Fruit fly (Drosophila melanogaster): ENCODE measurements around the gene CG3285.

Gene CG3285

DNA sequence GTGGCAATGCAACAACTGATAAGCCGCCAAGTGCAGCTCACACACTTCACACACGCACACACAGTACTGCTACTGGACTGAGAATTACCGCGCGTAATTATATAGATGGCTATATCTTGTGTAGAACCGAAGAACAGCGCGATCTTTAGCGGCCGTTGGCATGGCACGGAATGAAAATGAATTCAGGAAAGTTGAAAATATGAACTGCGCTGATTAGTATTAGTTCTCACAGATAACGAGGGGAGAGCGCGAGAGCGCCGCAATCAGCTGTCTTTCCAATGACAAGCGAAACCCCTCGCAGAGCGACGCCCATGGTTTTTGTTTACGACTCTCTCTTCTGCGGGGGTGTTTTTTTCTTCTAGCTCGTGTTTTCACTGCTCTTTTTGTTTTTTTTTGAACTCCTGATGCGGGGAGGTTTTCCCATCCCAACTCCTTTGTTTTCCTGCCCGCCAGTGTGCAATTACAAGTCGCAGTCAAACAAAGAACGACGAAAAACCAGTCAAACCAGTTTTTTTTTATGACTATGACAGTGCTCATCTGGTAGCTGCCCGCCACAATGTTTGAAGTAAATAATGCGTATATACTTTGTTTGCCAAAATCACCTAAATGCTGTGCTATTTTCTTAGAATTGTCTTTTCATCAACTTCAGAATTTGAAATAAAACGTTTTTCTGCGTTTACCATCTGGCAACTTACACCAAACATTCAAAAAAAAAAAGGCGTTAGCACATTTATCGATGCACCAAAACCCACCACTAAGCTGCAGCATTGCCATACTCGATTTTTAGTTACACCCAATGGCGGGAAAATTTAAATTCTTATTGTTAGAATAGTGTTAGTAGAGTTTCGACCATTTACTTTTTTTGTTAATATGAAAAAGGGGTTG, 27.5 kb upstream of the CG3285 start, which contains the start of gene CG9663 (continued):
- TF ChIP-seq org-1 (GFP tag; optimal IDR thresholded peaks at IDR 0.05): no peak
- TF ChIP-seq E2f2 (GFP tag; IDR thresholded peaks at IDR 0.05): peak; percentile 97
- TF ChIP-seq CG4282 (GFP tag; optimal IDR thresholded peaks at IDR 0.05): peak; percentile 27
- TF ChIP-seq tio (GFP tag; optimal IDR thresholded peaks at IDR 0.05): no peak
- peak; percentile 37 for TF ChIP-seq scrt (GFP tag; optimal IDR thresholded peaks at IDR 0.05)
- peak; percentile 92 for TF ChIP-seq sr (GFP tag; IDR thresholded peaks at IDR 0.05)
- TF ChIP-seq so (GFP tag; IDR thresholded peaks at IDR 0.05): peak; percentile 42; the same call in 1 of the 3 replicates
- TF ChIP-seq Dp (GFP tag; optimal IDR thresholded peaks at IDR 0.05): peak; percentile 95
- no peak for TF ChIP-seq grau (tag; optimal IDR thresholded peaks at IDR 0.05)
- no peak for TF ChIP-seq CrebB (tag; optimal IDR thresholded peaks at IDR 0.05)
- TF ChIP-seq onecut (GFP tag; IDR thresholded peaks at IDR 0.05): peak; percentile 48
- TF ChIP-seq NFAT (GFP tag; IDR thresholded peaks at IDR 0.05): peak; percentile 21; the same call in 1 of the 2 replicates
- TF ChIP-seq ara (GFP tag; IDR thresholded peaks at IDR 0.05): 0 out of 2 replicates have a peak, but pooled peaks have one; percentile 23
- peak; percentile 22 for TF ChIP-seq CG8924 (tag; optimal IDR thresholded peaks at IDR 0.05)
- no peak for TF ChIP-seq CG33557 (GFP tag; optimal IDR thresholded peaks at IDR 0.05)
- no peak for TF ChIP-seq da (GFP tag; optimal IDR thresholded peaks at IDR 0.05)
- no peak for TF ChIP-seq NfI (GFP tag; optimal IDR thresholded peaks at IDR 0.05)
- TF ChIP-seq nerfin-2 (GFP tag; IDR thresholded peaks at IDR 0.05; ENCODE audit: partially characterized antibody): no peak
- TF ChIP-seq HLH3B (GFP tag; IDR thresholded peaks at IDR 0.05): peak; percentile 40; the same call in 1 of the 2 replicates
- TF ChIP-seq CG12299 (tag; optimal IDR thresholded peaks at IDR 0.05): no peak
- no peak for TF ChIP-seq Oli (tag; optimal IDR thresholded peaks at IDR 0.05)
- no peak for TF ChIP-seq emc (GFP tag; optimal IDR thresholded peaks at IDR 0.05)
- TF ChIP-seq CG14667 (GFP tag; IDR thresholded peaks at IDR 0.05): no peak
- TF ChIP-seq sim (GFP tag; IDR thresholded peaks at IDR 0.05): no peak
- TF ChIP-seq Meics (GFP tag; optimal IDR thresholded peaks at IDR 0.05): peak; percentile 17
- TF ChIP-seq GATAe (GFP tag; conservative IDR thresholded peaks at IDR 0.05): peak; percentile 70
- TF ChIP-seq Sin3A (optimal IDR thresholded peaks at IDR 0.05): peak; percentile 53
- 0 out of 2 replicates have a peak, but pooled peaks have one; percentile 14 for TF ChIP-seq CG10959 (GFP tag; IDR thresholded peaks at IDR 0.05)
- no peak for TF ChIP-seq fd3F (GFP tag; optimal IDR thresholded peaks at IDR 0.05)
- TF ChIP-seq crol (GFP tag; IDR thresholded peaks at IDR 0.05): peak; percentile 67
- no peak for TF ChIP-seq Gsc (GFP tag; IDR thresholded peaks at IDR 0.05)
- TF ChIP-seq tap (tag; optimal IDR thresholded peaks at IDR 0.05): no peak
- TF ChIP-seq yki (optimal IDR thresholded peaks at IDR 0.05): peak; percentile 26
- no peak for TF ChIP-seq NC2α (GFP tag; optimal IDR thresholded peaks at IDR 0.05)
- TF ChIP-seq nau (GFP tag; optimal IDR thresholded peaks at IDR 0.05): peak; percentile 38
- no peak for TF ChIP-seq CG31441 (GFP tag; IDR thresholded peaks at IDR 0.05)
- TF ChIP-seq CG10209 (GFP tag; optimal IDR thresholded peaks at IDR 0.05): no peak
- no peak for TF ChIP-seq CG16779 (GFP tag; IDR thresholded peaks at IDR 0.05)
- peak; percentile 46 for TF ChIP-seq HmgZ (tag; optimal IDR thresholded peaks at IDR 0.05)
- TF ChIP-seq CG6854 (GFP tag; optimal IDR thresholded peaks at IDR 0.05): peak; percentile 18
- no peak for TF ChIP-seq CG1602 (GFP tag; optimal IDR thresholded peaks at IDR 0.05)
- TF ChIP-seq CG31365 (tag; optimal IDR thresholded peaks at IDR 0.05): no peak
- no peak for TF ChIP-seq trh (GFP tag; optimal IDR thresholded peaks at IDR 0.05)
- TF ChIP-seq psq (GFP tag; optimal IDR thresholded peaks at IDR 0.05): no peak
- TF ChIP-seq CG3838 (GFP tag; optimal IDR thresholded peaks at IDR 0.05): no peak
- TF ChIP-seq hth (optimal IDR thresholded peaks at IDR 0.05): no peak
- TF ChIP-seq CG14710 (tag; optimal IDR thresholded peaks at IDR 0.05): peak; percentile 77

Measured in whole organism, embryonic.